Worm (Caenorhabditis elegans) whole organism, L1 larva: ENCODE results near the gene zip-6.

Experiments used
- ceh-82 ChIP-seq, 3 experiments: fragments of 150-350 bp in 1 of 3; sonication (generic microtip) in 2 of 3; optimal IDR thresholded peaks; 2 replicates each; lab custom pipeline; 2014 to 2017; ENCODE audit warnings: missing biosample characterization in 3 of 3, missing genetic modification characterization in 3 of 3
- ceh-88 ChIP-seq: fragments of 200-800 bp; sonication (Bioruptor generic); IDR thresholded peaks from 2 replicates; pipeline ENCODE4 v1.3.6; 2022; ENCODE audit warnings: missing genetic modification characterization, missing compliant biosample characterization
- efl-1 ChIP-seq, 4 experiments: fragments of 150-350 bp; optimal IDR thresholded peaks in 3 of 4; peaks in 1 of 4; 1 replicate in 1 of 4; 2 replicates in 3 of 4; lab custom pipeline; 2014; ENCODE audit warnings: missing biosample characterization in 2 of 4, missing genetic modification characterization in 2 of 4, missing genetic modification reagents in 2 of 4
- egl-27 ChIP-seq, 2 experiments: fragments of 150-350 bp in 1 of 2; sonication (generic microtip); optimal IDR thresholded peaks; 3 replicates each; lab custom pipeline; 2017 to 2018; ENCODE audit warnings: missing biosample characterization in 2 of 2, missing genetic modification characterization in 2 of 2, missing genetic modification reagents in 2 of 2
- hpl-2 ChIP-seq: fragments of 150-350 bp; optimal IDR thresholded peaks from 2 replicates; lab custom pipeline; 2014; ENCODE audit warnings: missing biosample characterization, missing genetic modification reagents, missing genetic modification characterization
- lin-14 ChIP-seq: fragments of 200-800 bp; sonication (Bioruptor generic); optimal IDR thresholded peaks from 2 replicates; lab custom pipeline; 2018; ENCODE audit warnings: mild to moderate bottlenecking, missing genetic modification characterization, moderate library complexity, missing compliant biosample characterization
- nhr-76 ChIP-seq: sonication (generic microtip); optimal IDR thresholded peaks from 2 replicates; lab custom pipeline; 2017; ENCODE audit warnings: missing biosample characterization, missing genetic modification characterization
- pag-3 ChIP-seq: sonication (generic microtip); optimal IDR thresholded peaks from 2 replicates; lab custom pipeline; 2017; ENCODE audit warnings: missing genetic modification characterization, mild to moderate bottlenecking, missing compliant biosample characterization, antibody characterized with exemption, borderline replicate concordance; ENCODE audit not compliant: insufficient read depth
- rnt-1 ChIP-seq: sonication (generic microtip); optimal IDR thresholded peaks from 2 replicates; lab custom pipeline; 2016; ENCODE audit warnings: mild to moderate bottlenecking, missing genetic modification characterization, moderate library complexity, missing compliant biosample characterization
- unc-130 ChIP-seq: fragments of 150-350 bp; optimal IDR thresholded peaks from 2 replicates; lab custom pipeline; 2017; ENCODE audit warnings: missing biosample characterization, missing genetic modification characterization, inconsistent platforms
- ztf-11 ChIP-seq, 2 experiments: sonication (generic microtip); optimal IDR thresholded peaks; 2 replicates each; lab custom pipeline; 2016 to 2017; ENCODE audit warnings: missing genetic modification characterization in 2 of 2, missing biosample characterization in 1 of 2, missing compliant biosample characterization in 1 of 2

ce11 chrIV:11186729-11187128 lies 31.2 kb downstream of the zip-6 start, which contains the start of gene sdz-27:
- TF ChIP-seq rnt-1 (tag; lab: Kevin White, UChicago), result no peak
- no peak for TF ChIP-seq egl-27 (tag; optimal IDR thresholded peaks at IDR 0.05; lab: Kevin White, UChicago)
- TF ChIP-seq ceh-82 (tag; optimal IDR thresholded peaks at IDR 0.05; lab: Kevin White, UChicago), result no peak
- no peak for TF ChIP-seq hpl-2
- TF ChIP-seq unc-130 (tag; lab: Kevin White, UChicago), result no peak
- TF ChIP-seq pag-3 (tag; lab: Kevin White, UChicago), result no peak
- TF ChIP-seq ztf-11 (tag; optimal IDR thresholded peaks at IDR 0.05; lab: Kevin White, UChicago), result no peak
- TF ChIP-seq nhr-76, result no peak
- TF ChIP-seq ceh-88 (GFP tag; lab: Robert Waterston, UW), result no peak
- TF ChIP-seq efl-1 (optimal IDR thresholded peaks at IDR 0.05; lab: Kevin White, UChicago), result no peak
- TF ChIP-seq efl-1 (GFP tag; optimal IDR thresholded peaks at IDR 0.05 in 1 of 2; lab: Kevin White, UChicago), result no peak
- TF ChIP-seq lin-14 (GFP tag; lab: Kevin White, UChicago), result no peak
